Fruit fly (Drosophila melanogaster): ENCODE results near the gene MnM.
A peak's percentile ranks its signal among the peaks of the same experiment; 100 is the strongest.

MnM gene

dm6 chr3L:3194059-3194458, 15.7 kb upstream of the MnM start (continued):
- TF ChIP-seq CG7368 (GFP tag; optimal IDR thresholded peaks at IDR 0.05) (peak; percentile 97), CG32006 (GFP tag; optimal IDR thresholded peaks at IDR 0.05) (peak; percentile 99), ss (GFP tag; optimal IDR thresholded peaks at IDR 0.05) (peak; percentile 69 to 83), CG16779 (tag; optimal IDR thresholded peaks at IDR 0.05) (peak; percentile 93), Sox14 (GFP tag; optimal IDR thresholded peaks at IDR 0.05) (peak; percentile 94), esn (GFP tag; optimal IDR thresholded peaks at IDR 0.05) (peak; percentile 98), eg (GFP tag; IDR thresholded peaks at IDR 0.05) (peak; percentile 99), salr (GFP tag; optimal IDR thresholded peaks at IDR 0.05) (peak; percentile 89 to 97), spab (GFP tag; optimal IDR thresholded peaks at IDR 0.05) (peak; percentile 86), fd85E (GFP tag; optimal IDR thresholded peaks at IDR 0.05) (peak; percentile 93), CG34406 (GFP tag; optimal IDR thresholded peaks at IDR 0.05) (peak; percentile 98), pdm3 (GFP tag; optimal IDR thresholded peaks at IDR 0.05) (peak; percentile 97)

- peak; percentile 97 for TF ChIP-seq CG6163 (GFP tag; IDR thresholded peaks at IDR 0.05)
- TF ChIP-seq CG32006 (GFP tag; optimal IDR thresholded peaks at IDR 0.05), result peak; percentile 69
- peak; percentile 97 for TF ChIP-seq esn (GFP tag; optimal IDR thresholded peaks at IDR 0.05)
- TF ChIP-seq Hr38 (GFP tag; optimal IDR thresholded peaks at IDR 0.05), result no peak
- TF ChIP-seq CG10631 (GFP tag; optimal IDR thresholded peaks at IDR 0.05), result peak; percentile 77
- TF ChIP-seq fd59A (GFP tag; optimal IDR thresholded peaks at IDR 0.05), result peak; percentile 85
- TF ChIP-seq acj6 (GFP tag; optimal IDR thresholded peaks at IDR 0.05), result peak; percentile 85
- peak; percentile 82 for TF ChIP-seq CG8119 (GFP tag; IDR thresholded peaks at IDR 0.05)
- peak; percentile 93 for TF ChIP-seq lz (GFP tag; optimal IDR thresholded peaks at IDR 0.05)
- peak; percentile 89 for TF ChIP-seq CG8319 (GFP tag; optimal IDR thresholded peaks at IDR 0.05)
- TF ChIP-seq net (GFP tag; optimal IDR thresholded peaks at IDR 0.05), result peak; percentile 96
- peak; percentile 92 for TF ChIP-seq topi (GFP tag; optimal IDR thresholded peaks at IDR 0.05)
- TF ChIP-seq CG11294 (GFP tag; IDR thresholded peaks at IDR 0.05), result peak; percentile 53; the same call in 1 of the 2 replicates
- TF ChIP-seq Eip78C (GFP tag), result peak; percentile 99
- TF ChIP-seq Sox15 (GFP tag; optimal IDR thresholded peaks at IDR 0.05), result peak; percentile 18
- peak; percentile 88 for TF ChIP-seq Smox (GFP tag; optimal IDR thresholded peaks at IDR 0.05)
- TF ChIP-seq Hr39 (GFP tag; optimal IDR thresholded peaks at IDR 0.05), result peak; percentile 75
- no peak for TF ChIP-seq CG6276 (GFP tag; optimal IDR thresholded peaks at IDR 0.05)
- peak; percentile 72 for TF ChIP-seq CG15336 (GFP tag; IDR thresholded peaks at IDR 0.05)
- TF ChIP-seq achi (GFP tag; optimal IDR thresholded peaks at IDR 0.05), result peak; percentile 88
- peak; percentile 98 for TF ChIP-seq Sox102F (GFP tag; optimal IDR thresholded peaks at IDR 0.05)
- peak; percentile 83 for TF ChIP-seq CG31627 (GFP tag; optimal IDR thresholded peaks at IDR 0.05)
- peak; percentile 93 for TF ChIP-seq CG34406 (GFP tag; optimal IDR thresholded peaks at IDR 0.05)
- peak; percentile 96 for TF ChIP-seq CG7368 (GFP tag; optimal IDR thresholded peaks at IDR 0.05)
- TF ChIP-seq dsx (GFP tag; optimal IDR thresholded peaks at IDR 0.05; ENCODE audit: poor library complexity, severe bottlenecking), result peak; percentile 77
- peak; percentile 3 to 90 for TF ChIP-seq salr (GFP tag; optimal IDR thresholded peaks at IDR 0.05)
- TF ChIP-seq Met (GFP tag; optimal IDR thresholded peaks at IDR 0.05), result peak; percentile 94
- TF ChIP-seq ss (GFP tag; optimal IDR thresholded peaks at IDR 0.05), result peak; percentile 98
- peak; percentile 100 for TF ChIP-seq CG6854 (GFP tag; optimal IDR thresholded peaks at IDR 0.05)
- peak; percentile 90 for TF ChIP-seq CG6792 (GFP tag; optimal IDR thresholded peaks at IDR 0.05)
- peak; percentile 94 for TF ChIP-seq eg (GFP tag; IDR thresholded peaks at IDR 0.05)
- TF ChIP-seq CG16779 (tag; optimal IDR thresholded peaks at IDR 0.05), result peak; percentile 98
- TF ChIP-seq dac (GFP tag; optimal IDR thresholded peaks at IDR 0.05), result peak; percentile 68
- peak; percentile 89 for TF ChIP-seq CG1621 (tag; optimal IDR thresholded peaks at IDR 0.05)
- peak; percentile 88 for TF ChIP-seq pdm3 (GFP tag; optimal IDR thresholded peaks at IDR 0.05)
- peak; percentile 90 for TF ChIP-seq cyc (GFP tag; optimal IDR thresholded peaks at IDR 0.05)
- TF ChIP-seq CG10669 (GFP tag; optimal IDR thresholded peaks at IDR 0.05), result peak; percentile 90
- peak; percentile 89 for TF ChIP-seq Eip93F (GFP tag; optimal IDR thresholded peaks at IDR 0.05)
- peak; percentile 82 for TF ChIP-seq fkh (GFP tag; optimal IDR thresholded peaks at IDR 0.05)
- TF ChIP-seq vri (GFP tag; optimal IDR thresholded peaks at IDR 0.05), result peak; percentile 98
- TF ChIP-seq OdsH (GFP tag; optimal IDR thresholded peaks at IDR 0.05), result peak; percentile 84
- TF ChIP-seq CG9139 (GFP tag; optimal IDR thresholded peaks at IDR 0.05), result peak; percentile 98
- TF ChIP-seq Ets96B (tag; optimal IDR thresholded peaks at IDR 0.05), result peak; percentile 68
- peak; percentile 72 for TF ChIP-seq Hr4 (GFP tag; optimal IDR thresholded peaks at IDR 0.05)
- TF ChIP-seq svp (GFP tag), result no peak
- TF ChIP-seq CG8632 (GFP tag; optimal IDR thresholded peaks at IDR 0.05), result peak; percentile 92
Measured at dm6 chr3L:3192912-3193311, 14.5 kb upstream of the MnM start, which contains the start of gene Hsp83. Gene Hsp83, plus strand, starts transcription at chr3L:3192969.

All from whole organism, prepupa.